Fruit fly (Drosophila melanogaster) whole organism, wandering third instar larva: ENCODE results near the gene nkd.
A peak's percentile ranks its signal among the peaks of the same experiment; 100 is the strongest.

Experiments
- Abd-B ChIP-seq: fragments of >200 bp; optimal IDR thresholded peaks from 2 replicates; lab custom pipeline; 2017; ENCODE audit warnings: missing biosample characterization, missing genetic modification characterization
- CG32264 ChIP-seq: fragments of 200-800 bp; sonication (Bioruptor generic); optimal IDR thresholded peaks from 2 replicates; lab custom pipeline; 2016; ENCODE audit warnings: missing biosample characterization, missing genetic modification characterization
- CG9705 ChIP-seq: fragments of 200-800 bp; sonication (Bioruptor generic); optimal IDR thresholded peaks from 2 replicates; lab custom pipeline; 2018; ENCODE audit warnings: missing biosample characterization, mild to moderate bottlenecking, missing genetic modification characterization
- CrebA ChIP-seq: fragments of 200-800 bp; sonication (Bioruptor generic); optimal IDR thresholded peaks from 2 replicates; lab custom pipeline; 2016; ENCODE audit warnings: missing biosample characterization, mild to moderate bottlenecking, missing genetic modification characterization, borderline replicate concordance
- Dfd ChIP-seq: fragments of >200 bp; optimal IDR thresholded peaks from 2 replicates; lab custom pipeline; 2017; ENCODE audit warnings: missing biosample characterization, missing genetic modification characterization
- Dif ChIP-seq: fragments of 200-275, 200-300 bp; sonication (Bioruptor generic); optimal IDR thresholded peaks from 2 replicates; lab custom pipeline; 2018; ENCODE audit warnings: missing biosample characterization, missing genetic modification characterization; ENCODE audit not compliant: partially characterized antibody
- GATAd ChIP-seq: sonication (Bioruptor generic); optimal IDR thresholded peaks from 2 replicates; lab custom pipeline; 2016; ENCODE audit warnings: missing biosample characterization, missing genetic modification characterization
- HLH106 ChIP-seq: fragments of 200-800 bp; optimal IDR thresholded peaks from 3 replicates; lab custom pipeline; 2019; ENCODE audit warnings: missing biosample characterization, mild to moderate bottlenecking, missing genetic modification characterization, moderate library complexity
- Hnf4 ChIP-seq: fragments of 200-800 bp; sonication (Bioruptor generic); optimal IDR thresholded peaks from 2 replicates; lab custom pipeline; 2016; ENCODE audit warnings: missing biosample characterization, mild to moderate bottlenecking, missing genetic modification characterization
- Hr78 ChIP-seq: fragments of >200 bp; optimal IDR thresholded peaks from 2 replicates; lab custom pipeline; 2017; ENCODE audit warnings: missing biosample characterization, missing genetic modification characterization
- Hr83 ChIP-seq: fragments of 200-300 bp; sonication (Bioruptor generic); optimal IDR thresholded peaks from 2 replicates; lab custom pipeline; 2016; ENCODE audit warnings: missing biosample characterization, mild to moderate bottlenecking, missing genetic modification characterization, moderate library complexity; ENCODE audit not compliant: poor library complexity, severe bottlenecking
- Jra ChIP-seq: sonication (Bioruptor generic); optimal IDR thresholded peaks from 2 replicates; lab custom pipeline; 2016; ENCODE audit warnings: missing biosample characterization, missing genetic modification characterization
- Mio ChIP-seq: sonication (Bioruptor generic); optimal IDR thresholded peaks from 2 replicates; lab custom pipeline; 2016; ENCODE audit warnings: missing biosample characterization, missing genetic modification characterization
- Myc ChIP-seq: fragments of >200 bp; optimal IDR thresholded peaks from 2 replicates; lab custom pipeline; 2017
- N ChIP-seq: fragments of >200 bp; optimal IDR thresholded peaks from 2 replicates; lab custom pipeline; 2018; ENCODE audit warnings: missing biosample characterization, missing external identifiers, missing genetic modification characterization
- OdsH ChIP-seq: fragments of 200-800 bp; sonication (Bioruptor generic); optimal IDR thresholded peaks from 2 replicates; lab custom pipeline; 2016; ENCODE audit warnings: missing biosample characterization, mild to moderate bottlenecking, missing genetic modification characterization
- Rel ChIP-seq, 2 experiments: fragments of 200-800 bp; sonication (Bioruptor generic) in 1 of 2; optimal IDR thresholded peaks; 2 replicates in 1 of 2; 3 replicates in 1 of 2; lab custom pipeline; 2016 to 2019; ENCODE audit warnings: mild to moderate bottlenecking in 2 of 2, missing biosample characterization in 2 of 2, missing genetic modification characterization in 2 of 2, moderate library complexity in 1 of 2
- Sp1 ChIP-seq: fragments of 200-800 bp; sonication (Bioruptor generic); optimal IDR thresholded peaks from 3 replicates; lab custom pipeline; 2019; ENCODE audit warnings: missing biosample characterization, mild to moderate bottlenecking, missing genetic modification characterization, moderate library complexity
- Vsx2 ChIP-seq: fragments of 200-300, 225-300 bp; sonication (Bioruptor generic); optimal IDR thresholded peaks from 2 replicates; lab custom pipeline; 2018; ENCODE audit warnings: missing biosample characterization, missing genetic modification characterization; ENCODE audit not compliant: partially characterized antibody
- br ChIP-seq: fragments of 200-800 bp; sonication (Bioruptor generic); optimal IDR thresholded peaks from 2 replicates; lab custom pipeline; 2016; ENCODE audit warnings: missing biosample characterization, missing genetic modification characterization
- brk ChIP-seq: fragments of 200-800 bp; sonication (Bioruptor generic); optimal IDR thresholded peaks from 2 replicates; lab custom pipeline; 2016; ENCODE audit warnings: missing biosample characterization, mild to moderate bottlenecking, missing genetic modification characterization
- dl ChIP-seq, 2 experiments: fragments of 175-275, 200-275 bp in 1 of 2; fragments of 200-275 bp in 1 of 2; sonication (Bioruptor generic); optimal IDR thresholded peaks; lab custom pipeline; 2018; ENCODE audit warnings: mild to moderate bottlenecking in 2 of 2, missing biosample characterization in 2 of 2, missing genetic modification characterization in 2 of 2, moderate library complexity in 2 of 2; ENCODE audit not compliant: partially characterized antibody in 2 of 2, insufficient read depth in 1 of 2
- dmrt93B ChIP-seq: fragments of 200-800 bp; sonication (Bioruptor generic); optimal IDR thresholded peaks from 2 replicates; lab custom pipeline; 2018; ENCODE audit warnings: missing biosample characterization, mild to moderate bottlenecking, missing genetic modification characterization
- dsf ChIP-seq: sonication (Bioruptor generic); optimal IDR thresholded peaks from 2 replicates; lab custom pipeline; 2016; ENCODE audit warnings: missing biosample characterization, missing genetic modification characterization, borderline replicate concordance
- ey ChIP-seq: fragments of 200-800 bp; sonication (Bioruptor generic); optimal IDR thresholded peaks from 2 replicates; lab custom pipeline; 2016; ENCODE audit warnings: missing biosample characterization, missing genetic modification characterization
- foxo ChIP-seq, 2 experiments: fragments of 200-800 bp; sonication (Bioruptor generic); optimal IDR thresholded peaks; 2 replicates in 1 of 2; 3 replicates in 1 of 2; lab custom pipeline; 2016 to 2017; ENCODE audit warnings: missing biosample characterization in 2 of 2, missing genetic modification characterization in 2 of 2
- fru ChIP-seq: fragments of 200-800 bp; sonication (Bioruptor generic); optimal IDR thresholded peaks from 3 replicates; lab custom pipeline; 2016; ENCODE audit warnings: missing biosample characterization, mild to moderate bottlenecking, missing genetic modification characterization
- h ChIP-seq: fragments of 200-800 bp; sonication (Bioruptor generic); optimal IDR thresholded peaks from 3 replicates; lab custom pipeline; 2016; ENCODE audit warnings: missing biosample characterization, mild to moderate bottlenecking, missing genetic modification characterization
- jim ChIP-seq: fragments of 175-275, 200-325 bp; sonication (Bioruptor generic); optimal IDR thresholded peaks from 2 replicates; lab custom pipeline; 2016; ENCODE audit warnings: missing biosample characterization, mild to moderate bottlenecking, missing genetic modification characterization
- lola ChIP-seq: fragments of >200 bp; optimal IDR thresholded peaks from 2 replicates; lab custom pipeline; 2017; ENCODE audit warnings: missing biosample characterization, missing genetic modification characterization
- pan ChIP-seq: fragments of >200 bp; optimal IDR thresholded peaks from 2 replicates; lab custom pipeline; 2017
- psq ChIP-seq: fragments of 200-800 bp; sonication (Bioruptor generic); optimal IDR thresholded peaks from 3 replicates; lab custom pipeline; 2017; ENCODE audit warnings: missing biosample characterization, mild to moderate bottlenecking, missing genetic modification characterization, moderate library complexity
- rgr ChIP-seq: fragments of 200-800 bp; sonication (Bioruptor generic); optimal IDR thresholded peaks from 3 replicates; lab custom pipeline; 2016; ENCODE audit warnings: missing biosample characterization, mild to moderate bottlenecking, missing genetic modification characterization
- sage ChIP-seq: fragments of 200-800 bp; sonication (Bioruptor generic); optimal IDR thresholded peaks from 2 replicates; lab custom pipeline; 2016; ENCODE audit warnings: missing biosample characterization, mild to moderate bottlenecking, missing genetic modification characterization
- sv ChIP-seq: fragments of 200-800 bp; sonication (Bioruptor generic); optimal IDR thresholded peaks from 3 replicates; lab custom pipeline; 2016; ENCODE audit warnings: missing biosample characterization, missing genetic modification characterization
- usp ChIP-seq: fragments of >200 bp; optimal IDR thresholded peaks from 2 replicates; lab custom pipeline; 2017; ENCODE audit warnings: missing biosample characterization, missing genetic modification characterization
- woc ChIP-seq: sonication (Bioruptor generic); optimal IDR thresholded peaks from 2 replicates; lab custom pipeline; 2016; ENCODE audit warnings: missing biosample characterization, mild to moderate bottlenecking, missing genetic modification characterization

nkd gene

DNA sequence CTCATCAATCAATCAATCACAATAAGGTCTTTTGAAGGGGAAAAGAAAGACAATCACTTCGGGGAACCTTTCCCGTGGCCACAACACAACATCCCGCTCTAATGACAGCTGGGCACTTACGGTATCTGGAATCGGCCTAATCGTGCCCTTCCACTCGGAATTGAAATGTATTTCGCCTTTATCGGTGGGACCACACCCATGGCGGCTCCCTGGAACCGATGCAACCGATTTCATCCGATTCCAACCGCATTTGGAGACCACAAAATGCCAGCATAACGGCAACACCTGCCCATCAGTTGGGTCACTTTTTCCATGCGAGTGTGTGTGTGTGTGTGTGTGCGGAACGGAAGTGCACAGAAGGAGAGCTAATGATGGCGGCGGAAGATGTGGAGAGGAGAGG lies 12.6 kb downstream of the nkd start:
- TF ChIP-seq ey (GFP tag; lab: Kevin White, UChicago), result no peak
- peak; percentile 73 for TF ChIP-seq Dfd (GFP tag; lab: Kevin White, UChicago)
- TF ChIP-seq Dif (GFP tag; lab: Kevin White, UChicago), result no peak

dm6 chr3L:19031858-19032257 lies 13.4 kb downstream of the nkd start:
- TF ChIP-seq Jra (GFP tag; lab: Kevin White, UChicago) (no peak), pan (lab: Kevin White, UChicago) (no peak), Sp1 (GFP tag; lab: Kevin White, UChicago) (no peak), Rel (GFP tag; optimal IDR thresholded peaks at IDR 0.05; lab: Kevin White, UChicago) (no peak), Rel (tag; optimal IDR thresholded peaks at IDR 0.05; lab: Kevin White, UChicago) (no peak), rgr (GFP tag; lab: Kevin White, UChicago) (no peak), lola (GFP tag; lab: Kevin White, UChicago) (no peak), Myc (no peak), jim (GFP tag; lab: Kevin White, UChicago) (no peak), Dfd (GFP tag; lab: Kevin White, UChicago) (no peak), Mio (GFP tag; lab: Kevin White, UChicago) (no peak), dl (GFP tag; optimal IDR thresholded peaks at IDR 0.05; lab: Kevin White, UChicago; ENCODE audit: insufficient read depth in 1 of 2, partially characterized antibody in 2 of 2) (no peak), Dif (GFP tag; lab: Kevin White, UChicago) (no peak), CG32264 (GFP tag; lab: Kevin White, UChicago) (no peak)

- TF ChIP-seq Hnf4 (GFP tag; lab: Kevin White, UChicago), result no peak
- TF ChIP-seq pan (lab: Kevin White, UChicago), result no peak
- no peak for TF ChIP-seq dsf
- no peak for TF ChIP-seq dl (GFP tag; optimal IDR thresholded peaks at IDR 0.05; lab: Kevin White, UChicago; ENCODE audit: insufficient read depth in 1 of 2, partially characterized antibody in 2 of 2)
- no peak for TF ChIP-seq CG9705 (GFP tag; lab: Kevin White, UChicago)
- TF ChIP-seq HLH106 (tag; lab: Kevin White, UChicago), result no peak
- no peak for TF ChIP-seq jim (GFP tag; lab: Kevin White, UChicago)
- TF ChIP-seq GATAd, result no peak
- TF ChIP-seq br (GFP tag; lab: Kevin White, UChicago), result no peak
- TF ChIP-seq usp (GFP tag; lab: Kevin White, UChicago), result no peak
- no peak for TF ChIP-seq sage
- no peak for TF ChIP-seq rgr (GFP tag; lab: Kevin White, UChicago)
- no peak for TF ChIP-seq Hr83 (GFP tag; lab: Kevin White, UChicago)
- TF ChIP-seq psq (GFP tag; lab: Kevin White, UChicago), result no peak
Measured at dm6 chr3L:19027172-19027571, 18.1 kb downstream of the nkd start.

DNA sequence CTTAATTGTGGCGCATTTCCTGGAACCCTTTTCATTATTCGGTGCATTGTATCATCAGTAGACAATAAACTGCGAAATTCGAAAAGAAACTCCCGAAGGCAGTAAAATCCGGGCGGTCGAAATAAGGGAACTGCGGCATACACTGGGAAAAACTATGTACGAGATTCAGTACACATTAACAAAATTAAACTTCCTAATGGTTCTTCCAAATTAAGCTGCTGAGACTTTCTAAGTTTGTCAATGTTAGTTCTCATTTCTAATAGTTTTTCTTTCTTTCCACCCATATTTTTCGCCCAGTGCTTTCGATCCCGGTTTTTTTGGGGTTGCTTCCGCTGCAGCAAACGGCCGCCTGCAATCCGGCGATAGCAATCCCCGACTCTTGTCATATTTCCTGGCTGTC lies 20.4 kb downstream of the nkd start:
- no peak for TF ChIP-seq jim (GFP tag; lab: Kevin White, UChicago)
- peak; percentile 24 for TF ChIP-seq CG32264 (GFP tag; lab: Kevin White, UChicago)
- no peak for TF ChIP-seq dsf
- peak; percentile 54 for TF ChIP-seq sv (GFP tag; lab: Kevin White, UChicago)
- TF ChIP-seq Sp1 (GFP tag; lab: Kevin White, UChicago), result peak; percentile 77
- TF ChIP-seq CG9705 (GFP tag; lab: Kevin White, UChicago), result no peak
- no peak for TF ChIP-seq N
- TF ChIP-seq Dif (GFP tag; lab: Kevin White, UChicago), result no peak
- no peak for TF ChIP-seq GATAd
- no peak for TF ChIP-seq dmrt93B (GFP tag; lab: Kevin White, UChicago)
- no peak for TF ChIP-seq lola (GFP tag; lab: Kevin White, UChicago)
- peak; percentile 44 for TF ChIP-seq sage
- TF ChIP-seq Jra (GFP tag; lab: Kevin White, UChicago), result no peak
- no peak for TF ChIP-seq Hr78 (GFP tag; lab: Kevin White, UChicago)
- TF ChIP-seq CrebA (GFP tag; lab: Kevin White, UChicago), result no peak
- TF ChIP-seq ey (GFP tag; lab: Kevin White, UChicago), result peak; percentile 70
- TF ChIP-seq Vsx2 (GFP tag; lab: Kevin White, UChicago), result no peak
- peak; percentile 60 for TF ChIP-seq br (GFP tag; lab: Kevin White, UChicago)
- TF ChIP-seq Myc, result no peak
- no peak for TF ChIP-seq usp (GFP tag; lab: Kevin White, UChicago)
- peak; percentile 2 for TF ChIP-seq brk (GFP tag; lab: Kevin White, UChicago)
- peak; percentile 73 for TF ChIP-seq HLH106 (tag; lab: Kevin White, UChicago)
- no peak for TF ChIP-seq Abd-B (GFP tag; lab: Kevin White, UChicago)
- TF ChIP-seq pan (lab: Kevin White, UChicago), result no peak
- peak; percentile 69 for TF ChIP-seq rgr (GFP tag; lab: Kevin White, UChicago)
- TF ChIP-seq fru (GFP tag; lab: Kevin White, UChicago), result peak; percentile 53
- peak; percentile 69 for TF ChIP-seq OdsH
- TF ChIP-seq h (GFP tag; lab: Kevin White, UChicago), result peak; percentile 82
- TF ChIP-seq dl (GFP tag; optimal IDR thresholded peaks at IDR 0.05; lab: Kevin White, UChicago; ENCODE audit: insufficient read depth in 1 of 2, partially characterized antibody in 2 of 2), result no peak
- TF ChIP-seq Hr83 (GFP tag; lab: Kevin White, UChicago), result no peak
- TF ChIP-seq foxo (GFP tag; optimal IDR thresholded peaks at IDR 0.05; lab: Kevin White, UChicago), result peak in 1 of 2 experiments; percentile 60
- TF ChIP-seq psq (GFP tag; lab: Kevin White, UChicago), result peak; percentile 54
- no peak for TF ChIP-seq Mio (GFP tag; lab: Kevin White, UChicago)
- TF ChIP-seq woc, result peak; percentile 44
- no peak for TF ChIP-seq Dfd (GFP tag; lab: Kevin White, UChicago)
- no peak for TF ChIP-seq Rel (GFP tag; optimal IDR thresholded peaks at IDR 0.05; lab: Kevin White, UChicago)
- peak; percentile 31 for TF ChIP-seq Rel (tag; optimal IDR thresholded peaks at IDR 0.05; lab: Kevin White, UChicago)
